Worm (Caenorhabditis elegans) whole organism, L4 larva: ENCODE results near the gene F09E10.5.

Experiments used
- F10B5.3 ChIP-seq: sonication (generic microtip); optimal IDR thresholded peaks from 2 replicates; lab custom pipeline; 2016; ENCODE audit warnings: mild to moderate bottlenecking, missing genetic modification characterization, missing compliant biosample characterization
- F26F4.8 ChIP-seq: fragments of 200-800 bp; sonication (Bioruptor generic); conservative IDR thresholded peaks from 2 replicates; pipeline ENCODE4 v1.3.6; 2022; ENCODE audit warnings: missing genetic modification characterization, missing compliant biosample characterization
- F44E2.7 ChIP-seq: fragments of 200-800 bp; sonication (Bioruptor generic); IDR thresholded peaks from 2 replicates; pipeline ENCODE4 v2.1.2; 2022; ENCODE audit warnings: missing genetic modification characterization, missing compliant biosample characterization
- F49E8.2 ChIP-seq: sonication (generic microtip); optimal IDR thresholded peaks from 2 replicates; lab custom pipeline; 2016; ENCODE audit warnings: missing compliant biosample characterization, mild to moderate bottlenecking, missing genetic modification characterization, borderline replicate concordance
- R02D3.7 ChIP-seq: fragments of 150-350 bp; sonication (generic microtip); optimal IDR thresholded peaks from 3 replicates; lab custom pipeline; 2014; ENCODE audit warnings: missing biosample characterization, missing genetic modification characterization
- T20F7.1 ChIP-seq: fragments of 200-800 bp; sonication (Bioruptor generic); optimal IDR thresholded peaks from 2 replicates; lab custom pipeline; 2018; ENCODE audit warnings: mild to moderate bottlenecking, missing genetic modification characterization, missing compliant biosample characterization
- T26A8.4 ChIP-seq: fragments of 200-800 bp; sonication (Bioruptor generic); IDR thresholded peaks from 2 replicates; pipeline ENCODE4 v1.3.6; 2022; ENCODE audit warnings: missing genetic modification characterization, missing compliant biosample characterization
- Y75B8A.6 ChIP-seq: fragments of 200-800 bp; sonication (Bioruptor generic); IDR thresholded peaks from 2 replicates; pipeline ENCODE4 v1.3.6; 2022; ENCODE audit warnings: missing genetic modification reagents, missing genetic modification characterization, missing compliant biosample characterization
- ZK546.5 ChIP-seq, 2 experiments: sonication (generic microtip); optimal IDR thresholded peaks; 2 replicates each; lab custom pipeline; 2017; ENCODE audit warnings: missing biosample characterization in 2 of 2, missing genetic modification characterization in 2 of 2
- attf-4 ChIP-seq: sonication (generic microtip); optimal IDR thresholded peaks from 3 replicates; lab custom pipeline; 2017; ENCODE audit warnings: missing biosample characterization, missing genetic modification characterization
- ceh-44 ChIP-seq: fragments of 200-800 bp; sonication (Bioruptor generic); IDR thresholded peaks from 2 replicates; pipeline ENCODE4 v1.3.6; 2022; ENCODE audit warnings: missing genetic modification reagents, missing genetic modification characterization, missing compliant biosample characterization
- ceh-62 ChIP-seq: sonication (generic microtip); optimal IDR thresholded peaks from 2 replicates; lab custom pipeline; 2017; ENCODE audit warnings: missing biosample characterization, missing genetic modification characterization
- ces-1 ChIP-seq: fragments of 150-350 bp; sonication (generic microtip); optimal IDR thresholded peaks from 4 replicates; lab custom pipeline; 2014; ENCODE audit warnings: missing biosample characterization, missing genetic modification reagents, missing genetic modification characterization
- ctbp-1 ChIP-seq: fragments of 200-800 bp; sonication (Bioruptor generic); IDR thresholded peaks from 2 replicates; pipeline ENCODE4 v1.3.6; 2022; ENCODE audit warnings: missing genetic modification reagents, missing genetic modification characterization, missing compliant biosample characterization
- daf-19 ChIP-seq: fragments of 200-800 bp; sonication (Bioruptor generic); conservative IDR thresholded peaks from 2 replicates; pipeline ENCODE4 v1.3.6; 2022; ENCODE audit warnings: missing genetic modification characterization, missing compliant biosample characterization
- daf-8 ChIP-seq: fragments of 200-800 bp; sonication (Bioruptor generic); IDR thresholded peaks from 2 replicates; pipeline ENCODE4 v1.3.6; 2022; ENCODE audit warnings: missing genetic modification characterization, missing compliant biosample characterization
- dmd-6 ChIP-seq: fragments of 200-800 bp; sonication (Bioruptor generic); IDR thresholded peaks from 2 replicates; pipeline ENCODE4 v1.3.6; 2022; ENCODE audit warnings: missing genetic modification reagents, missing genetic modification characterization, missing compliant biosample characterization
- dmd-9 ChIP-seq: fragments of 200-800 bp; sonication (Bioruptor generic); IDR thresholded peaks from 2 replicates; pipeline ENCODE4 v1.3.6; 2022; ENCODE audit warnings: missing genetic modification reagents, missing genetic modification characterization, missing compliant biosample characterization
- dpl-1 ChIP-seq: fragments of 150-350 bp; optimal IDR thresholded peaks from 2 replicates; lab custom pipeline; 2014; ENCODE audit warnings: missing biosample characterization, missing genetic modification reagents, missing genetic modification characterization
- egl-43 ChIP-seq: fragments of 200-800 bp; sonication (Bioruptor generic); IDR thresholded peaks from 2 replicates; pipeline ENCODE4 v1.3.6; 2022; ENCODE audit warnings: missing genetic modification reagents, missing genetic modification characterization, missing compliant biosample characterization
- fkh-10 ChIP-seq: fragments of 150-350 bp; optimal IDR thresholded peaks from 2 replicates; lab custom pipeline; 2014; ENCODE audit warnings: missing biosample characterization, missing genetic modification reagents, missing genetic modification characterization
- gei-8 ChIP-seq: fragments of 200-800 bp; sonication (Bioruptor generic); optimal IDR thresholded peaks from 2 replicates; lab custom pipeline; 2018; ENCODE audit warnings: mild to moderate bottlenecking, missing genetic modification characterization, missing compliant biosample characterization
- hif-1 ChIP-seq, 2 experiments: sonication (generic microtip); optimal IDR thresholded peaks; 2 replicates each; lab custom pipeline; 2016 to 2017; ENCODE audit warnings: missing compliant biosample characterization in 2 of 2, missing genetic modification characterization in 2 of 2, missing genetic modification reagents in 2 of 2, missing genotype in 2 of 2, mild to moderate bottlenecking in 1 of 2
- hlh-11 ChIP-seq: fragments of 200-800 bp; sonication (Bioruptor generic); optimal IDR thresholded peaks from 2 replicates; lab custom pipeline; 2018; ENCODE audit warnings: mild to moderate bottlenecking, missing genetic modification characterization, missing compliant biosample characterization
- hlh-30 ChIP-seq: sonication (generic microtip); optimal IDR thresholded peaks from 2 replicates; lab custom pipeline; 2017; ENCODE audit warnings: antibody characterized with exemption, mild to moderate bottlenecking, missing genetic modification characterization, missing compliant biosample characterization; ENCODE audit not compliant: insufficient read depth
- lin-1 ChIP-seq: fragments of 200-800 bp; sonication (Bioruptor generic); IDR thresholded peaks from 2 replicates; pipeline ENCODE4 v1.3.6; 2022; ENCODE audit warnings: missing genetic modification reagents, missing genetic modification characterization, missing compliant biosample characterization
- lin-13 ChIP-seq: fragments of 150-350 bp; optimal IDR thresholded peaks from 2 replicates; lab custom pipeline; 2014; ENCODE audit warnings: missing biosample characterization, missing genetic modification reagents, missing genetic modification characterization
- lin-15B ChIP-seq: fragments of 150-350 bp; sonication (generic microtip); optimal IDR thresholded peaks from 3 replicates; lab custom pipeline; 2014; ENCODE audit warnings: missing biosample characterization, missing genetic modification characterization
- lin-29 ChIP-seq: fragments of 200-800 bp; sonication (Bioruptor generic); IDR thresholded peaks from 2 replicates; pipeline ENCODE4 v1.3.6; 2022; ENCODE audit warnings: missing genetic modification reagents, missing genetic modification characterization, missing compliant biosample characterization
- lin-39 ChIP-seq: fragments of 150-350 bp; optimal IDR thresholded peaks from 2 replicates; lab custom pipeline; 2014; ENCODE audit warnings: missing biosample characterization, missing genetic modification reagents, missing genetic modification characterization
- lsy-2 ChIP-seq, 2 experiments: fragments of 150-350 bp in 1 of 2; sonication (generic microtip) in 1 of 2; optimal IDR thresholded peaks; 2 replicates each; lab custom pipeline; 2014 to 2017; ENCODE audit warnings: missing biosample characterization in 2 of 2, missing genetic modification characterization in 2 of 2
- madf-5 ChIP-seq, 2 experiments: fragments of 200-800 bp; sonication (Bioruptor generic); IDR thresholded peaks; 2 replicates each; pipeline ENCODE4 v1.3.6; 2022; ENCODE audit warnings: missing compliant biosample characterization in 2 of 2, missing genetic modification characterization in 2 of 2
- madf-9 ChIP-seq: fragments of 200-800 bp; sonication (Bioruptor generic); conservative IDR thresholded peaks from 2 replicates; pipeline ENCODE4 v1.3.6; 2022; ENCODE audit warnings: missing genetic modification reagents, missing genetic modification characterization, missing compliant biosample characterization
- mdl-1 ChIP-seq, 2 experiments: fragments of 150-350 bp in 1 of 2; sonication (generic microtip) in 1 of 2; optimal IDR thresholded peaks; 2 replicates each; lab custom pipeline; 2014 to 2017; ENCODE audit warnings: missing biosample characterization in 2 of 2, missing genetic modification characterization in 2 of 2
- nhr-10 ChIP-seq: fragments of 150-350 bp; optimal IDR thresholded peaks from 2 replicates; lab custom pipeline; 2014; ENCODE audit warnings: missing biosample characterization, missing genetic modification characterization
- nhr-102 ChIP-seq: sonication (generic microtip); optimal IDR thresholded peaks from 2 replicates; lab custom pipeline; 2016; ENCODE audit warnings: mild to moderate bottlenecking, missing genetic modification characterization, moderate library complexity, missing compliant biosample characterization
- nhr-111 ChIP-seq: fragments of 200-800 bp; sonication (Bioruptor generic); optimal IDR thresholded peaks from 2 replicates; lab custom pipeline; 2018; ENCODE audit warnings: mild to moderate bottlenecking, missing genetic modification characterization, missing compliant biosample characterization
- nhr-237 ChIP-seq: sonication (generic microtip); optimal IDR thresholded peaks from 2 replicates; lab custom pipeline; 2017; ENCODE audit warnings: missing biosample characterization, missing genetic modification characterization
- nhr-25 ChIP-seq: sonication (generic microtip); optimal IDR thresholded peaks from 2 replicates; lab custom pipeline; 2017; ENCODE audit warnings: missing genetic modification characterization, mild to moderate bottlenecking, missing compliant biosample characterization, antibody characterized with exemption, moderate library complexity, borderline replicate concordance; ENCODE audit not compliant: insufficient read depth
- nhr-48 ChIP-seq: sonication (generic microtip); optimal IDR thresholded peaks from 2 replicates; lab custom pipeline; 2016; ENCODE audit warnings: mild to moderate bottlenecking, missing genetic modification characterization, missing compliant biosample characterization
- php-3 ChIP-seq: fragments of 200-800 bp; sonication (Bioruptor generic); IDR thresholded peaks from 2 replicates; pipeline ENCODE4 v1.3.6; 2022; ENCODE audit warnings: missing genetic modification reagents, missing genetic modification characterization, missing compliant biosample characterization
- snpc-1.2 ChIP-seq: fragments of 200-800 bp; sonication (Bioruptor generic); IDR thresholded peaks from 2 replicates; pipeline ENCODE4 v1.3.6; 2022; ENCODE audit warnings: missing genetic modification reagents, missing genetic modification characterization, missing compliant biosample characterization
- tag-97 ChIP-seq: fragments of 200-800 bp; sonication (Bioruptor generic); IDR thresholded peaks from 2 replicates; pipeline ENCODE4 v1.3.6; 2022; ENCODE audit warnings: missing genetic modification characterization, missing compliant biosample characterization
- tra-1 ChIP-seq: fragments of 200-800 bp; sonication (Bioruptor generic); IDR thresholded peaks from 2 replicates; pipeline ENCODE4 v1.3.6; 2022; ENCODE audit warnings: missing genetic modification reagents, missing genetic modification characterization, missing compliant biosample characterization
- unc-130 ChIP-seq: sonication (generic microtip); optimal IDR thresholded peaks from 2 replicates; lab custom pipeline; 2016; ENCODE audit warnings: missing genetic modification reagents, missing genetic modification characterization, missing compliant biosample characterization
- vab-7 ChIP-seq: fragments of 200-800 bp; sonication (Bioruptor generic); IDR thresholded peaks from 2 replicates; pipeline ENCODE4 v1.3.6; 2022; ENCODE audit warnings: missing genetic modification reagents, missing genetic modification characterization, missing compliant biosample characterization
- zfp-2 ChIP-seq: sonication (generic microtip); optimal IDR thresholded peaks from 2 replicates; lab custom pipeline; 2016; ENCODE audit warnings: mild to moderate bottlenecking, missing genetic modification characterization, missing compliant biosample characterization
- zfp-3 ChIP-seq: fragments of 200-800 bp; sonication (Bioruptor generic); conservative IDR thresholded peaks from 2 replicates; pipeline ENCODE4 v1.3.6; 2022; ENCODE audit warnings: missing genetic modification reagents, missing genetic modification characterization, missing compliant biosample characterization
- ztf-7 ChIP-seq: fragments of 150-350 bp; optimal IDR thresholded peaks from 2 replicates; lab custom pipeline; 2014; ENCODE audit warnings: missing biosample characterization, missing genetic modification characterization

F09E10.5 gene

DNA sequence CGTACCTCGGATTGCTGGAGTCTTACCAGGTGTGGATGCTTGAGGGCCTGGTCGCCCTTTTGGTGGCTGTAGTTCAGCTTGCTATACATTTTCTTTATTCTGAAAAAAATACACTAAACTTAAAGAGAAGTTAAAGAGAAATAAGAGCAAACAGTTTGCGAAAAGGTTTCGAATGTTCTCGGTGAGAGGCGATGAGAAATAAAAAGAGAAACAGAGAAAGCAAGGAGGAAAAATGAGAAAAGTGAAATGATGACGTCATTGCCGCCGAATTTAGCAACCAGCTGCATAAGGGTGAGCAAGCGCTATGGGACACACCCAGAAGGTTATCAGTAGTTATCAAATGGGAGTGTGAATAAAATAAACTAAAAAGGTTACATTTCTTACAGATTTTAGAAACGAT is 40.4 kb downstream of the F09E10.5 start, which contains the start of gene cebp-1 (continued):
- TF ChIP-seq tra-1 (GFP tag; lab: Robert Waterston, UW) (no peak), php-3 (GFP tag; lab: Robert Waterston, UW) (no peak), vab-7 (GFP tag; lab: Robert Waterston, UW) (no peak), lin-13 (GFP tag; lab: Kevin White, UChicago) (no peak), dpl-1 (no peak), ctbp-1 (GFP tag; lab: Robert Waterston, UW) (no peak), hlh-30 (tag; lab: Kevin White, UChicago) (peak; percentile 38), ces-1 (GFP tag; lab: Kevin White, UChicago) (no peak), ztf-7 (tag; lab: Kevin White, UChicago) (no peak), lin-1 (GFP tag; lab: Robert Waterston, UW) (no peak), nhr-10 (no peak), lin-39 (tag; lab: Kevin White, UChicago) (no peak), zfp-3 (GFP tag; lab: Robert Waterston, UW) (no peak), egl-43 (GFP tag; lab: Robert Waterston, UW) (no peak), attf-4 (tag; lab: Kevin White, UChicago) (no peak), F44E2.7 (GFP tag; lab: Robert Waterston, UW) (no peak), zfp-2 (no peak), F10B5.3 (no peak), tag-97 (GFP tag; lab: Robert Waterston, UW) (no peak), Y75B8A.6 (GFP tag; lab: Robert Waterston, UW) (no peak), nhr-111 (GFP tag; lab: Kevin White, UChicago) (no peak), R02D3.7 (no peak), lin-29 (GFP tag; lab: Robert Waterston, UW) (no peak), fkh-10 (GFP tag; lab: Kevin White, UChicago) (no peak), F49E8.2 (tag; lab: Kevin White, UChicago) (no peak), dmd-9 (GFP tag; lab: Robert Waterston, UW) (no peak), ZK546.5 (tag; optimal IDR thresholded peaks at IDR 0.05; lab: Kevin White, UChicago) (no peak), hlh-11 (peak; percentile 63), snpc-1.2 (GFP tag; lab: Robert Waterston, UW) (no peak), ceh-44 (GFP tag; lab: Robert Waterston, UW) (no peak), gei-8 (no peak), dmd-6 (GFP tag; lab: Robert Waterston, UW) (peak; percentile 59), lsy-2 (tag; optimal IDR thresholded peaks at IDR 0.05; lab: Kevin White, UChicago) (peak in 1 of 2 experiments; percentile 9), F26F4.8 (GFP tag; lab: Robert Waterston, UW) (no peak), madf-5 (GFP tag; IDR thresholded peaks at IDR 0.05; lab: Robert Waterston, UW) (no peak), daf-19 (no peak), nhr-25 (tag; lab: Kevin White, UChicago) (no peak), nhr-102 (no peak), nhr-48 (tag; lab: Kevin White, UChicago) (no peak), daf-8 (GFP tag; lab: Robert Waterston, UW) (no peak), T20F7.1 (GFP tag; lab: Kevin White, UChicago) (no peak), unc-130 (GFP tag; lab: Kevin White, UChicago) (no peak), nhr-237 (tag; lab: Kevin White, UChicago) (no peak), lin-15B (tag; lab: Kevin White, UChicago) (no peak), T26A8.4 (GFP tag; lab: Robert Waterston, UW) (no peak), madf-9 (GFP tag; lab: Robert Waterston, UW) (no peak), ceh-62 (tag; lab: Kevin White, UChicago) (no peak), mdl-1 (tag; optimal IDR thresholded peaks at IDR 0.05; lab: Kevin White, UChicago) (no peak), hif-1 (tag; optimal IDR thresholded peaks at IDR 0.05; lab: Kevin White, UChicago) (no peak)
- TF ChIP-seq, all 104 proteins: peak for 12
